Worm (Caenorhabditis elegans): ENCODE measurements around the gene prp-8.

prp-8 gene

ce11 chrIII:8163788-8164423 is at the start of gene prp-8:
Gene prp-8 (plus strand): TSS chrIII:8164373.
- no peak for TF ChIP-seq mdl-1 (tag; optimal IDR thresholded peaks at IDR 0.05)
- TF ChIP-seq skn-1 (tag; optimal IDR thresholded peaks at IDR 0.05), result peak; percentile 86
- peak; percentile 60 for TF ChIP-seq ama-1 (optimal IDR thresholded peaks at IDR 0.05)
- peak; percentile 50 for TF ChIP-seq jun-1 (tag; optimal IDR thresholded peaks at IDR 0.05)
- no peak for TF ChIP-seq mml-1 (tag; optimal IDR thresholded peaks at IDR 0.05)
- TF ChIP-seq sea-2 (GFP tag; optimal IDR thresholded peaks at IDR 0.05), result no peak
- no peak for TF ChIP-seq unc-39 (tag; optimal IDR thresholded peaks at IDR 0.05)
- no peak for TF ChIP-seq fos-1 (tag; optimal IDR thresholded peaks at IDR 0.05)
- no peak for TF ChIP-seq nhr-12 (tag; optimal IDR thresholded peaks at IDR 0.05)
- peak; percentile 85 for TF ChIP-seq hmg-11 (tag; optimal IDR thresholded peaks at IDR 0.05)
- peak; percentile 52 for TF ChIP-seq pqm-1 (tag; optimal IDR thresholded peaks at IDR 0.05)
- no peak for TF ChIP-seq nhr-28 (tag; optimal IDR thresholded peaks at IDR 0.05)
- TF ChIP-seq ceh-9 (tag; optimal IDR thresholded peaks at IDR 0.05), result no peak
- TF ChIP-seq aly-2 (tag; optimal IDR thresholded peaks at IDR 0.05), result no peak
- peak; percentile 64 for TF ChIP-seq fkh-10 (GFP tag; optimal IDR thresholded peaks at IDR 0.05)
- TF ChIP-seq tbx-2 (tag; optimal IDR thresholded peaks at IDR 0.05), result no peak
- no peak for TF ChIP-seq elt-3 (tag; optimal IDR thresholded peaks at IDR 0.05)
- TF ChIP-seq nhr-76 (tag; optimal IDR thresholded peaks at IDR 0.05), result no peak
- TF ChIP-seq nhr-67 (tag; optimal IDR thresholded peaks at IDR 0.05), result no peak
- no peak for TF ChIP-seq nhr-237 (tag; optimal IDR thresholded peaks at IDR 0.05)
- TF ChIP-seq elt-1 (tag; optimal IDR thresholded peaks at IDR 0.05), result peak; percentile 24
- TF ChIP-seq unc-62 (GFP tag; optimal IDR thresholded peaks at IDR 0.05), result peak; percentile 20
- TF ChIP-seq lin-39 (tag; optimal IDR thresholded peaks at IDR 0.05), result peak; percentile 99
- TF ChIP-seq egl-5 (tag; optimal IDR thresholded peaks at IDR 0.05), result peak; percentile 90
- no peak for TF ChIP-seq snpc-4 (tag; optimal IDR thresholded peaks at IDR 0.05)
- no peak for TF ChIP-seq ztf-4 (tag; optimal IDR thresholded peaks at IDR 0.05)
- no peak for TF ChIP-seq nhr-11 (tag; optimal IDR thresholded peaks at IDR 0.05)
- TF ChIP-seq R02D3.7 (tag; optimal IDR thresholded peaks at IDR 0.05), result peak; percentile 61
- TF ChIP-seq ceh-82 (tag; optimal IDR thresholded peaks at IDR 0.05), result no peak
- peak; percentile 96 for TF ChIP-seq lin-15B (tag; optimal IDR thresholded peaks at IDR 0.05)
- no peak for TF ChIP-seq eor-1 (tag; optimal IDR thresholded peaks at IDR 0.05)
- TF ChIP-seq egl-27 (tag; optimal IDR thresholded peaks at IDR 0.05), result peak; percentile 3
- peak; percentile 89 for TF ChIP-seq ceh-28 (tag; optimal IDR thresholded peaks at IDR 0.05)
- no peak for TF ChIP-seq daf-12 (tag; optimal IDR thresholded peaks at IDR 0.05)
- TF ChIP-seq nfya-1 (tag; optimal IDR thresholded peaks at IDR 0.05; ENCODE audit: insufficient read depth), result peak; percentile 98
- peak; percentile 87 for TF ChIP-seq lsy-12 (tag; optimal IDR thresholded peaks at IDR 0.05)
- TF ChIP-seq nhr-43 (tag; optimal IDR thresholded peaks at IDR 0.05; ENCODE audit: poor library complexity, severe bottlenecking), result peak; percentile 72
- peak; percentile 94 for TF ChIP-seq nhr-25 (tag; optimal IDR thresholded peaks at IDR 0.05)
- peak; percentile 81 for TF ChIP-seq ZK546.5 (tag; optimal IDR thresholded peaks at IDR 0.05)
- TF ChIP-seq pha-4 (tag; optimal IDR thresholded peaks at IDR 0.05), result peak; percentile 98
- no peak for TF ChIP-seq nhr-77 (tag; optimal IDR thresholded peaks at IDR 0.05)
- TF ChIP-seq ceh-16 (tag; optimal IDR thresholded peaks at IDR 0.05), result no peak
- TF ChIP-seq fkh-2 (tag; optimal IDR thresholded peaks at IDR 0.05), result no peak
- TF ChIP-seq elt-2 (tag; optimal IDR thresholded peaks at IDR 0.05), result peak; percentile 71
- peak; percentile 91 for TF ChIP-seq nhr-23 (tag; optimal IDR thresholded peaks at IDR 0.05)
- no peak for TF ChIP-seq zag-1 (tag; optimal IDR thresholded peaks at IDR 0.05)
- no peak for TF ChIP-seq ztf-11 (tag; optimal IDR thresholded peaks at IDR 0.05)

Data from whole organism, L3 larva.